ENCODE assay signal across 6 worm cellular contexts in genomic region chrIV:10499948-10500356, ce11.
TF ChIP-seq lines count a peak whose summit lies in the region.

No protein-coding gene starts in this region.

TF ChIP-seq in whole organism, L1 larva, 84 proteins besides CTCF, POLR2A, EP300 and RAD21 (continued from another document and continues in another):
- TF ChIP-seq sptf-1 (tag; optimal IDR thresholded peaks at IDR 0.05; lab: Kevin White, UChicago): no peak
- TF ChIP-seq unc-86 (tag; optimal IDR thresholded peaks at IDR 0.05; lab: Kevin White, UChicago): peak; percentile 78
- peak; percentile 72 for TF ChIP-seq egl-13 (tag; optimal IDR thresholded peaks at IDR 0.05; lab: Kevin White, UChicago)
- TF ChIP-seq efl-1 (optimal IDR thresholded peaks at IDR 0.05; lab: Kevin White, UChicago): peak; percentile 8 to 40
- no peak for TF ChIP-seq efl-1 (GFP tag; optimal IDR thresholded peaks at IDR 0.05 in 1 of 2; lab: Kevin White, UChicago)
- TF ChIP-seq nhr-47 (tag; optimal IDR thresholded peaks at IDR 0.05; lab: Kevin White, UChicago): peak; percentile 79
- peak; percentile 9 for TF ChIP-seq nhr-237 (tag; optimal IDR thresholded peaks at IDR 0.05; lab: Kevin White, UChicago)
- peak; percentile 24 for TF ChIP-seq jun-1 (tag; optimal IDR thresholded peaks at IDR 0.05; lab: Kevin White, UChicago)
- TF ChIP-seq mab-9 (GFP tag; IDR thresholded peaks at IDR 0.05; lab: Robert Waterston, UW): peak; percentile 61
- peak; percentile 24 to 74 for TF ChIP-seq lsy-2 (tag; optimal IDR thresholded peaks at IDR 0.05; lab: Kevin White, UChicago)
- peak; percentile 67 for TF ChIP-seq swsn-7 (tag; optimal IDR thresholded peaks at IDR 0.05; lab: Kevin White, UChicago)
- peak; percentile 65 for TF ChIP-seq tbx-2 (tag; optimal IDR thresholded peaks at IDR 0.05; lab: Kevin White, UChicago)
- TF ChIP-seq lin-13 (GFP tag; optimal IDR thresholded peaks at IDR 0.05; lab: Kevin White, UChicago): no peak
- TF ChIP-seq isw-1 (GFP tag; IDR thresholded peaks at IDR 0.05; lab: Robert Waterston, UW): peak; percentile 53
- no peak for TF ChIP-seq nhr-11 (tag; optimal IDR thresholded peaks at IDR 0.05; lab: Kevin White, UChicago)
- peak; percentile 95 for TF ChIP-seq lin-14 (GFP tag; optimal IDR thresholded peaks at IDR 0.05; lab: Kevin White, UChicago)
- TF ChIP-seq sox-4 (tag; optimal IDR thresholded peaks at IDR 0.05; lab: Kevin White, UChicago): peak; percentile 34
- TF ChIP-seq sup-37 (GFP tag; optimal IDR thresholded peaks at IDR 0.05; lab: Kevin White, UChicago): no peak
- TF ChIP-seq Y116A8C.19 (tag; optimal IDR thresholded peaks at IDR 0.05; lab: Kevin White, UChicago; ENCODE audit: borderline replicate concordance): no peak
- TF ChIP-seq zag-1 (tag; optimal IDR thresholded peaks at IDR 0.05; lab: Kevin White, UChicago): peak; percentile 70
- TF ChIP-seq skn-1 (tag; optimal IDR thresholded peaks at IDR 0.05; lab: Kevin White, UChicago): peak; percentile 9
- TF ChIP-seq irx-1 (tag; optimal IDR thresholded peaks at IDR 0.05; lab: Kevin White, UChicago): peak; percentile 36

TF ChIP-seq in whole organism, L2 larva, 48 proteins besides CTCF, POLR2A, EP300 and RAD21 (continued from another document and continues in another):
- no peak for TF ChIP-seq elt-3 (tag; optimal IDR thresholded peaks at IDR 0.05; lab: Kevin White, UChicago)
- TF ChIP-seq lin-11 (tag; optimal IDR thresholded peaks at IDR 0.05; lab: Kevin White, UChicago): peak; percentile 58
- TF ChIP-seq fos-1 (tag; optimal IDR thresholded peaks at IDR 0.05; lab: Kevin White, UChicago): peak; percentile 49
- no peak for TF ChIP-seq peb-1 (tag; optimal IDR thresholded peaks at IDR 0.05; lab: Kevin White, UChicago)
- TF ChIP-seq ztf-4 (tag; optimal IDR thresholded peaks at IDR 0.05; lab: Kevin White, UChicago): peak; percentile 54
- peak; percentile 48 for TF ChIP-seq unc-39 (tag; optimal IDR thresholded peaks at IDR 0.05; lab: Kevin White, UChicago)
- no peak for TF ChIP-seq blmp-1 (tag; optimal IDR thresholded peaks at IDR 0.05; lab: Kevin White, UChicago; ENCODE audit: insufficient read depth)
- TF ChIP-seq crh-2 (tag; optimal IDR thresholded peaks at IDR 0.05; lab: Kevin White, UChicago): peak; percentile 38
- peak; percentile 8 for TF ChIP-seq egl-27 (tag; optimal IDR thresholded peaks at IDR 0.05; lab: Kevin White, UChicago)
- no peak for TF ChIP-seq elt-1 (tag; optimal IDR thresholded peaks at IDR 0.05; lab: Kevin White, UChicago)
- TF ChIP-seq nhr-21 (tag; optimal IDR thresholded peaks at IDR 0.05; lab: Kevin White, UChicago): peak; percentile 19
- TF ChIP-seq ama-1 (optimal IDR thresholded peaks at IDR 0.05; lab: Kevin White, UChicago): no peak
- TF ChIP-seq nhr-12 (tag; optimal IDR thresholded peaks at IDR 0.05; lab: Kevin White, UChicago): no peak
- TF ChIP-seq sma-9 (GFP tag; optimal IDR thresholded peaks at IDR 0.05; lab: Kevin White, UChicago): peak; percentile 51
- TF ChIP-seq sma-9 (tag; optimal IDR thresholded peaks at IDR 0.05; lab: Kevin White, UChicago): no peak
- TF ChIP-seq lin-13 (GFP tag; optimal IDR thresholded peaks at IDR 0.05; lab: Kevin White, UChicago): peak; percentile 38
- TF ChIP-seq lsy-2 (tag; optimal IDR thresholded peaks at IDR 0.05; lab: Kevin White, UChicago): peak in 1 of 2 experiments; percentile 64
- TF ChIP-seq C34F6.9 (tag; optimal IDR thresholded peaks at IDR 0.05; lab: Kevin White, UChicago): peak; percentile 82
- no peak for TF ChIP-seq ztf-1 (GFP tag; conservative IDR thresholded peaks at IDR 0.05; lab: Robert Waterston, UW)
- no peak for TF ChIP-seq ceh-82 (tag; optimal IDR thresholded peaks at IDR 0.05; lab: Kevin White, UChicago)
- TF ChIP-seq mab-5 (tag; optimal IDR thresholded peaks at IDR 0.05; lab: Kevin White, UChicago): no peak
- TF ChIP-seq unc-62 (GFP tag; optimal IDR thresholded peaks at IDR 0.05; lab: Kevin White, UChicago): no peak
- TF ChIP-seq nhr-11 (tag; optimal IDR thresholded peaks at IDR 0.05; lab: Kevin White, UChicago): no peak

TF ChIP-seq in whole organism, L3 larva, 47 proteins besides CTCF, POLR2A, EP300 and RAD21 (continued from another document):
- TF ChIP-seq mdl-1 (tag; optimal IDR thresholded peaks at IDR 0.05; lab: Kevin White, UChicago) (no peak), fkh-2 (tag; optimal IDR thresholded peaks at IDR 0.05; lab: Kevin White, UChicago) (no peak), nhr-23 (tag; optimal IDR thresholded peaks at IDR 0.05; lab: Kevin White, UChicago) (no peak), lin-15B (tag; optimal IDR thresholded peaks at IDR 0.05; lab: Kevin White, UChicago) (peak; percentile 55), zag-1 (tag; optimal IDR thresholded peaks at IDR 0.05; lab: Kevin White, UChicago) (peak; percentile 62), nhr-11 (tag; optimal IDR thresholded peaks at IDR 0.05; lab: Kevin White, UChicago) (peak; percentile 71), nhr-76 (tag; optimal IDR thresholded peaks at IDR 0.05; lab: Kevin White, UChicago) (no peak), ceh-28 (tag; optimal IDR thresholded peaks at IDR 0.05; lab: Kevin White, UChicago) (no peak), pqm-1 (tag; optimal IDR thresholded peaks at IDR 0.05; lab: Kevin White, UChicago) (no peak), lin-39 (tag; optimal IDR thresholded peaks at IDR 0.05; lab: Kevin White, UChicago) (peak; percentile 88)

TF ChIP-seq in whole organism, L4 larva, 104 proteins besides CTCF, POLR2A, EP300 and RAD21 (continued from another document and continues in another):
- no peak for TF ChIP-seq ceh-28 (tag; optimal IDR thresholded peaks at IDR 0.05; lab: Kevin White, UChicago)
- no peak for TF ChIP-seq skn-1 (tag; optimal IDR thresholded peaks at IDR 0.05; lab: Kevin White, UChicago)
- TF ChIP-seq ceh-32 (tag; optimal IDR thresholded peaks at IDR 0.05; lab: Kevin White, UChicago; ENCODE audit: poor library complexity): no peak
- TF ChIP-seq F49E8.2 (tag; optimal IDR thresholded peaks at IDR 0.05; lab: Kevin White, UChicago; ENCODE audit: borderline replicate concordance): no peak
- peak; percentile 12 for TF ChIP-seq mxl-3 (GFP tag; optimal IDR thresholded peaks at IDR 0.05; lab: Kevin White, UChicago)
- no peak for TF ChIP-seq saeg-2 (GFP tag; IDR thresholded peaks at IDR 0.05; lab: Robert Waterston, UW)
- peak in 1 of 2 experiments; percentile 48 for TF ChIP-seq hif-1 (tag; optimal IDR thresholded peaks at IDR 0.05; lab: Kevin White, UChicago)
- TF ChIP-seq dpl-1 (GFP tag; optimal IDR thresholded peaks at IDR 0.05; lab: Kevin White, UChicago): no peak
- peak; percentile 48; the same call in 1 of the 2 replicates for TF ChIP-seq tra-1 (GFP tag; IDR thresholded peaks at IDR 0.05; lab: Robert Waterston, UW)
- no peak for TF ChIP-seq sdz-12 (GFP tag; optimal IDR thresholded peaks at IDR 0.05; lab: Kevin White, UChicago)
- TF ChIP-seq hmg-1.1 (GFP tag; IDR thresholded peaks at IDR 0.05; lab: Robert Waterston, UW): peak; percentile 71
- no peak for TF ChIP-seq nhr-111 (GFP tag; optimal IDR thresholded peaks at IDR 0.05; lab: Kevin White, UChicago)
- no peak for TF ChIP-seq unc-39 (tag; optimal IDR thresholded peaks at IDR 0.05; lab: Kevin White, UChicago)
- no peak for TF ChIP-seq daf-16 (GFP tag; optimal IDR thresholded peaks at IDR 0.05; lab: Kevin White, UChicago)
- no peak for TF ChIP-seq daf-16 (tag; optimal IDR thresholded peaks at IDR 0.05; lab: Kevin White, UChicago)
- TF ChIP-seq R02D3.7 (tag; optimal IDR thresholded peaks at IDR 0.05; lab: Kevin White, UChicago): no peak
- TF ChIP-seq lsy-2 (tag; optimal IDR thresholded peaks at IDR 0.05; lab: Kevin White, UChicago): peak; percentile 63 to 65
- TF ChIP-seq ceh-62 (tag; optimal IDR thresholded peaks at IDR 0.05; lab: Kevin White, UChicago): no peak
- no peak for TF ChIP-seq php-3 (GFP tag; IDR thresholded peaks at IDR 0.05; lab: Robert Waterston, UW)
- TF ChIP-seq mep-1 (tag; optimal IDR thresholded peaks at IDR 0.05; lab: Kevin White, UChicago): peak; percentile 82
- TF ChIP-seq madf-5 (GFP tag; IDR thresholded peaks at IDR 0.05; lab: Robert Waterston, UW): no peak
- no peak for TF ChIP-seq mdt-29 (GFP tag; IDR thresholded peaks at IDR 0.05; lab: Robert Waterston, UW)
- no peak for TF ChIP-seq aly-2 (tag; optimal IDR thresholded peaks at IDR 0.05; lab: Kevin White, UChicago)
- TF ChIP-seq ces-1 (GFP tag; optimal IDR thresholded peaks at IDR 0.05; lab: Kevin White, UChicago): no peak
- TF ChIP-seq lin-39 (tag; optimal IDR thresholded peaks at IDR 0.05; lab: Kevin White, UChicago): no peak
- no peak for TF ChIP-seq lin-1 (GFP tag; IDR thresholded peaks at IDR 0.05; lab: Robert Waterston, UW)
- no peak for TF ChIP-seq lin-15B (tag; optimal IDR thresholded peaks at IDR 0.05; lab: Kevin White, UChicago)
- peak; percentile 42 for TF ChIP-seq nhr-11 (tag; optimal IDR thresholded peaks at IDR 0.05; lab: Kevin White, UChicago)
- TF ChIP-seq aha-1 (tag; lab: Kevin White, UChicago): no peak

TF ChIP-seq in whole organism, late embryonic, 69 proteins besides CTCF, POLR2A, EP300 and RAD21 (continued from another document):
- no peak for TF ChIP-seq rnt-1 (tag; optimal IDR thresholded peaks at IDR 0.05; lab: Kevin White, UChicago)
- TF ChIP-seq ceh-24 (tag; optimal IDR thresholded peaks at IDR 0.05; lab: Kevin White, UChicago): no peak
- peak; percentile 15 for TF ChIP-seq unc-42 (tag; optimal IDR thresholded peaks at IDR 0.05; lab: Kevin White, UChicago)
- TF ChIP-seq fkh-6 (tag; optimal IDR thresholded peaks at IDR 0.05; lab: Kevin White, UChicago): no peak
- no peak for TF ChIP-seq gmeb-2 (tag; optimal IDR thresholded peaks at IDR 0.05; lab: Kevin White, UChicago)
- peak; percentile 51 for TF ChIP-seq unc-55 (GFP tag; optimal IDR thresholded peaks at IDR 0.05; lab: Kevin White, UChicago)
- no peak for TF ChIP-seq Y22D7AL.16 (tag; optimal IDR thresholded peaks at IDR 0.05; lab: Kevin White, UChicago)
- TF ChIP-seq elt-2 (tag; optimal IDR thresholded peaks at IDR 0.05; lab: Kevin White, UChicago): no peak
- no peak for TF ChIP-seq eyg-1 (tag; optimal IDR thresholded peaks at IDR 0.05; lab: Kevin White, UChicago)
- TF ChIP-seq unc-86 (tag; optimal IDR thresholded peaks at IDR 0.05; lab: Kevin White, UChicago): no peak
- TF ChIP-seq ets-4 (tag; optimal IDR thresholded peaks at IDR 0.05; lab: Kevin White, UChicago): no peak
- peak; percentile 66 for TF ChIP-seq ceh-31 (tag; optimal IDR thresholded peaks at IDR 0.05; lab: Kevin White, UChicago)
- TF ChIP-seq nfya-1 (tag; optimal IDR thresholded peaks at IDR 0.05; lab: Kevin White, UChicago): peak; percentile 70

TF ChIP-seq in whole organism, young adult, 124 proteins besides CTCF, POLR2A, EP300 and RAD21 (continued from another document):
- peak in 1 of 3 experiments; percentile 11 for TF ChIP-seq lin-35 (GFP tag; optimal IDR thresholded peaks at IDR 0.05; lab: Kevin White, UChicago)
- no peak for TF ChIP-seq lin-26 (GFP tag; IDR thresholded peaks at IDR 0.05; lab: Robert Waterston, UW)
- TF ChIP-seq somi-1 (GFP tag; optimal IDR thresholded peaks at IDR 0.05; lab: Kevin White, UChicago): peak; percentile 14
- TF ChIP-seq hmg-20 (GFP tag; IDR thresholded peaks at IDR 0.05; lab: Robert Waterston, UW): no peak
- TF ChIP-seq attf-5 (GFP tag; optimal IDR thresholded peaks at IDR 0.05; lab: Kevin White, UChicago): peak; percentile 41
- TF ChIP-seq Y56A3A.18 (GFP tag; IDR thresholded peaks at IDR 0.05; lab: Robert Waterston, UW): no peak
- TF ChIP-seq sptf-2 (GFP tag; optimal IDR thresholded peaks at IDR 0.05; lab: Kevin White, UChicago): no peak
- peak; percentile 19; the same call in 1 of the 2 replicates for TF ChIP-seq rcor-1 (GFP tag; IDR thresholded peaks at IDR 0.05; lab: Robert Waterston, UW)
- TF ChIP-seq snpc-1.3 (tag; optimal IDR thresholded peaks at IDR 0.05; lab: Kevin White, UChicago; ENCODE audit: insufficient read depth): no peak
- TF ChIP-seq dpff-1 (tag; optimal IDR thresholded peaks at IDR 0.05; lab: Kevin White, UChicago): no peak
- 0 out of 2 replicates have a peak, but pooled peaks have one; percentile 4 for TF ChIP-seq egrh-3 (GFP tag; IDR thresholded peaks at IDR 0.05; lab: Robert Waterston, UW)
- TF ChIP-seq ztf-18 (tag; optimal IDR thresholded peaks at IDR 0.05; lab: Kevin White, UChicago): no peak
- no peak for TF ChIP-seq atf-7 (tag; optimal IDR thresholded peaks at IDR 0.05; lab: Kevin White, UChicago)
- no peak for TF ChIP-seq fkh-3 (tag; optimal IDR thresholded peaks at IDR 0.05; lab: Kevin White, UChicago)
- peak; percentile 18; the same call in 1 of the 2 replicates for TF ChIP-seq hmg-1.2 (GFP tag; IDR thresholded peaks at IDR 0.05; lab: Robert Waterston, UW)
- no peak for TF ChIP-seq repo-1 (tag; optimal IDR thresholded peaks at IDR 0.05; lab: Kevin White, UChicago)
- no peak for TF ChIP-seq Y53G8AR.9 (GFP tag; conservative IDR thresholded peaks at IDR 0.05; lab: Robert Waterston, UW)
